Worm (Caenorhabditis elegans): ENCODE data around the gene F45G2.7.
A peak's percentile ranks its signal among the peaks of the same experiment; 100 is the strongest.

Gene F45G2.7

DNA sequence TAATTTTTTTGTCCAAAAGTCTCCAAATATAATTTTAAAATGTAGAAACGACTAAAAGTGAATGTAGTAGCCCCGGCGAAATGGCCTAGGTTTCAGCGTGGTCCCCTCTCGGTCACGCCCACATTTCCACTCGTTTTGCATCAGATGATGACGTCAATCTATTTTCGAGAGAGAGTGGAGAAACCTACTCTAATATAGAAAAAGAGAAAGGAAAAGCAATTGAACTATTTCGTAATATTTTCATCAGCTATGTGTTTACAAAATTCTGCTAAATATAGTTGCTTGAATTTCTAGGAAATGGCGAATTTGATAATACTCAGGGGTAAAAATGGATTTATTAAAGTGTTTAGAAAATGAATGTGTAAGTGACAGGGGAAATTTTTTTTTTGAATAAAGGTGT, 21.5 kb upstream of the F45G2.7 start (continued):
- TF ChIP-seq egl-27 (tag; optimal IDR thresholded peaks at IDR 0.05) (no peak), sup-37 (GFP tag; optimal IDR thresholded peaks at IDR 0.05) (no peak), nhr-85 (tag) (no peak), nhr-237 (tag; optimal IDR thresholded peaks at IDR 0.05) (peak; percentile 22), grh-1 (GFP tag; IDR thresholded peaks at IDR 0.05) (no peak), xbp-1 (tag; optimal IDR thresholded peaks at IDR 0.05) (peak; percentile 22), aly-2 (tag; optimal IDR thresholded peaks at IDR 0.05) (no peak), isw-1 (GFP tag; IDR thresholded peaks at IDR 0.05) (peak; percentile 35; the same call in 1 of the 2 replicates), skn-1 (tag; optimal IDR thresholded peaks at IDR 0.05) (peak; percentile 21), dsc-1 (tag; optimal IDR thresholded peaks at IDR 0.05) (no peak), lin-14 (GFP tag; optimal IDR thresholded peaks at IDR 0.05) (no peak), zip-4 (GFP tag; optimal IDR thresholded peaks at IDR 0.05) (peak; percentile 50), pag-3 (tag; optimal IDR thresholded peaks at IDR 0.05; ENCODE audit: borderline replicate concordance, insufficient read depth) (no peak), efl-1 (optimal IDR thresholded peaks at IDR 0.05) (peak; percentile 27), efl-1 (GFP tag; optimal IDR thresholded peaks at IDR 0.05 in 1 of 2) (peak; percentile 31 to 57), egl-13 (tag; optimal IDR thresholded peaks at IDR 0.05) (peak; percentile 51), nhr-71 (tag; optimal IDR thresholded peaks at IDR 0.05) (peak; percentile 73), unc-62 (GFP tag; optimal IDR thresholded peaks at IDR 0.05) (no peak), rnt-1 (tag; optimal IDR thresholded peaks at IDR 0.05) (no peak), tbx-2 (tag; optimal IDR thresholded peaks at IDR 0.05) (no peak), lin-13 (GFP tag; optimal IDR thresholded peaks at IDR 0.05) (peak; percentile 35)

ce11 chrIII:13455207-13455606, 20.9 kb upstream of the F45G2.7 start, which contains the start of gene cua-1:
cua-1 (minus strand) TSS chrIII:13455307.
- TF ChIP-seq xbp-1 (tag; optimal IDR thresholded peaks at IDR 0.05) = no peak
- no peak for TF ChIP-seq ets-5 (GFP tag; IDR thresholded peaks at IDR 0.05)
- no peak for TF ChIP-seq egl-13 (tag; optimal IDR thresholded peaks at IDR 0.05)
- no peak for TF ChIP-seq elt-3 (tag; optimal IDR thresholded peaks at IDR 0.05)
- no peak for TF ChIP-seq alr-1 (tag; optimal IDR thresholded peaks at IDR 0.05; ENCODE audit: borderline replicate concordance)
- TF ChIP-seq efl-3 (GFP tag; optimal IDR thresholded peaks at IDR 0.05) = no peak
- TF ChIP-seq dsc-1 (tag; optimal IDR thresholded peaks at IDR 0.05) = no peak
- TF ChIP-seq hlh-17 (GFP tag; optimal IDR thresholded peaks at IDR 0.05; ENCODE audit: borderline replicate concordance) = no peak
- TF ChIP-seq zip-4 (GFP tag; optimal IDR thresholded peaks at IDR 0.05) = no peak
- TF ChIP-seq unc-62 (GFP tag; optimal IDR thresholded peaks at IDR 0.05) = no peak
- no peak for TF ChIP-seq irx-1 (tag; optimal IDR thresholded peaks at IDR 0.05)
- no peak for TF ChIP-seq efl-1 (optimal IDR thresholded peaks at IDR 0.05)
- TF ChIP-seq efl-1 (GFP tag; optimal IDR thresholded peaks at IDR 0.05 in 1 of 2) = no peak
- TF ChIP-seq jun-1 (tag; optimal IDR thresholded peaks at IDR 0.05) = no peak
- TF ChIP-seq ceh-82 (tag; optimal IDR thresholded peaks at IDR 0.05) = no peak
- TF ChIP-seq lin-14 (GFP tag; optimal IDR thresholded peaks at IDR 0.05) = no peak
- no peak for TF ChIP-seq ceh-63 (GFP tag; optimal IDR thresholded peaks at IDR 0.05)
- TF ChIP-seq nhr-47 (tag; optimal IDR thresholded peaks at IDR 0.05) = no peak
- no peak for TF ChIP-seq nhr-71 (tag; optimal IDR thresholded peaks at IDR 0.05)

ce11 chrIII:13452824-13453223, 18.5 kb upstream of the F45G2.7 start:
- no peak for TF ChIP-seq unc-30 (tag; optimal IDR thresholded peaks at IDR 0.05)
- TF ChIP-seq snpc-4 (tag; optimal IDR thresholded peaks at IDR 0.05) = no peak

- TF ChIP-seq sox-4 (tag; optimal IDR thresholded peaks at IDR 0.05) (peak; percentile 6), lin-39 (tag; optimal IDR thresholded peaks at IDR 0.05) (peak; percentile 20), egl-27 (tag; optimal IDR thresholded peaks at IDR 0.05) (no peak), xbp-1 (tag; optimal IDR thresholded peaks at IDR 0.05) (peak; percentile 19), aly-2 (tag; optimal IDR thresholded peaks at IDR 0.05) (no peak), ceh-82 (tag; optimal IDR thresholded peaks at IDR 0.05) (peak in 1 of 3 experiments; percentile 35), hlh-17 (GFP tag; optimal IDR thresholded peaks at IDR 0.05; ENCODE audit: borderline replicate concordance) (no peak), nhr-20 (tag; optimal IDR thresholded peaks at IDR 0.05) (no peak), nhr-85 (tag) (peak; percentile 66), nhr-77 (tag; optimal IDR thresholded peaks at IDR 0.05) (no peak), sup-37 (GFP tag; optimal IDR thresholded peaks at IDR 0.05) (no peak), mep-1 (tag; optimal IDR thresholded peaks at IDR 0.05) (peak; percentile 0), unc-98 (GFP tag; IDR thresholded peaks at IDR 0.05) (peak; percentile 9; the same call in 1 of the 2 replicates), irx-1 (tag; optimal IDR thresholded peaks at IDR 0.05) (peak; percentile 55), egl-13 (tag; optimal IDR thresholded peaks at IDR 0.05) (peak; percentile 15), elt-2 (tag; optimal IDR thresholded peaks at IDR 0.05) (no peak), nhr-19 (GFP tag; conservative IDR thresholded peaks at IDR 0.05) (no peak), tbx-2 (tag; optimal IDR thresholded peaks at IDR 0.05) (peak; percentile 59), nhr-90 (tag; optimal IDR thresholded peaks at IDR 0.05; ENCODE audit: poor library complexity) (peak; percentile 62), sptf-1 (tag; optimal IDR thresholded peaks at IDR 0.05) (no peak), ztf-11 (tag; optimal IDR thresholded peaks at IDR 0.05) (peak in 1 of 2 experiments; percentile 47), dsc-1 (tag; optimal IDR thresholded peaks at IDR 0.05) (peak; percentile 52), ceh-88 (GFP tag; IDR thresholded peaks at IDR 0.05) (no peak)
These were observed 5.1 kb upstream of the F45G2.7 start, which contains the start of gene ciao-2B for ce11 chrIII:13439415-13439814. ciao-2B (minus strand) TSS chrIII:13439544.

Data from whole organism, L1 larva.